Fruit fly (Drosophila melanogaster): ENCODE data around the gene lectin-33A.

lectin-33A gene

DNA sequence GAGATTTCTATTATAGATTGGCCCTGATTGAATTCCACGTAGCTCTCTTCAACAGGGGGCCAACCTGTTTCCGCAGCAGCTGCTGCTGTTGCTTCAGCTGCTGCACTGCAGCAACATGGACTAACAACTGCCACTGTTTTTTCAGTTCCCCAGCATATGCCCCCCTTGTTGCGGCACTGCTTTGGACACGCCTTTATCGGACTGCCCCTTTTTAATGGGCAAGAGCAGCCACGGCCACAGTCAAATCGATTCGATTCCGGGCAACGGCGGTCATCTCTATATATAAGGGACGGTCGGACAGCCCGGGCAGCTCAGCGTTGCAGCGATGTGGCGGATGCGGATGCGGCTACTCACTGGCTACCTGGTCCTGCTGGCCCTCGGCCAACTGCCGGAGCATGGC, 13.4 kb downstream of the lectin-33A start, which contains the start of gene Acp32CD:
TSS of gene Acp32CD (plus strand) at position 301 of the 400 bp plus-strand sequence.
- TF ChIP-seq brk (GFP tag; optimal IDR thresholded peaks at IDR 0.05), result no peak
- TF ChIP-seq Dif (GFP tag; optimal IDR thresholded peaks at IDR 0.05; ENCODE audit: partially characterized antibody), result no peak
- TF ChIP-seq CG32264 (GFP tag; optimal IDR thresholded peaks at IDR 0.05), result no peak

DNA sequence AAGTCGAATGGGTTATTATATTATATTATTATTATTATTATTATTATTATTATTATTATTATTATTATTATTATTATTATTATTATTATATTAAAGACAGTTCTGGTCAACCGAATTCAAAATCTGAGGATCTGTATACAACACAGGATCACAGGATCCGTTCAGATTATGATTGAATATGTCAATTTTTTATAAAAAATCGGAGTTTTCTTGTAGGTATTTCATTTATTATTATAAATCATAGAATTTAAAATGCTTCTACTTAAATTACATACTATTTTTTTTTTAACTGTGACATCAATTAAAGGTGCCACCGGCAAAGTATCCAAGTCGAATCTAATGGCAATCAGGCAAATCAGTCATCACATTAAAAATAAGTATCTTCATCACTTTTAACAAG, 14.8 kb downstream of the lectin-33A start, which contains the start of gene CG14913:
TSS of gene CG14913 (plus strand) at position 301 of the 400 bp plus-strand sequence.
- no peak for TF ChIP-seq fru (GFP tag; optimal IDR thresholded peaks at IDR 0.05)
- no peak for TF ChIP-seq Mio (GFP tag; optimal IDR thresholded peaks at IDR 0.05)
- no peak for TF ChIP-seq Jra (GFP tag; optimal IDR thresholded peaks at IDR 0.05)
- no peak for TF ChIP-seq dl (GFP tag; optimal IDR thresholded peaks at IDR 0.05; ENCODE audit: insufficient read depth in 1 of 2, partially characterized antibody in 2 of 2)
- TF ChIP-seq jim (GFP tag; optimal IDR thresholded peaks at IDR 0.05), result no peak
- no peak for TF ChIP-seq woc (GFP tag; optimal IDR thresholded peaks at IDR 0.05)
- TF ChIP-seq GATAd (GFP tag; optimal IDR thresholded peaks at IDR 0.05), result no peak
- TF ChIP-seq Abd-B (GFP tag; optimal IDR thresholded peaks at IDR 0.05), result no peak
- no peak for TF ChIP-seq dmrt93B (GFP tag; optimal IDR thresholded peaks at IDR 0.05)
- no peak for TF ChIP-seq lola (GFP tag; optimal IDR thresholded peaks at IDR 0.05)
- TF ChIP-seq psq (GFP tag; optimal IDR thresholded peaks at IDR 0.05), result no peak
- no peak for TF ChIP-seq h (GFP tag; optimal IDR thresholded peaks at IDR 0.05)
- TF ChIP-seq dsf (GFP tag; optimal IDR thresholded peaks at IDR 0.05; ENCODE audit: borderline replicate concordance), result no peak
- no peak for TF ChIP-seq CG9705 (GFP tag; optimal IDR thresholded peaks at IDR 0.05)

DNA sequence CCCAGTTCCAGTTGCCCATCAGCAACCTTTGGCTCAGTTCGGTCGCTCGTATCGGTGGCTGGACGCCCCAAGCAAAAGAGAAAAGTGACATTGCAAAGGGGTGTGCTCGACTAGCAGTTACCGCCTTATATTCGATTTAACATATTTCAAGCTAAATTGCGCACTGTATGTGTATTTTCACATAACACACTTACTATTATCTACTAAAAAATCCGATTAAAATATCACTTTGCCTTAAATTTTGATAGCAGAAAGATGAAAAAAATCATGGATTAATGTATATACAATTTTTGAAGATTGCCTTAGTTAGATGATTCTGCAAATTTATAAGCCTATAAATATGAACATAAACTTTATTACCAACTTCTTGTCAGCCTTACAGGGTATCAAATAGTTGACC, 19.7 kb downstream of the lectin-33A start:
- peak; percentile 66 for TF ChIP-seq woc (GFP tag; optimal IDR thresholded peaks at IDR 0.05)
- TF ChIP-seq Rel (GFP tag; optimal IDR thresholded peaks at IDR 0.05), result no peak
- TF ChIP-seq Rel (tag; optimal IDR thresholded peaks at IDR 0.05), result no peak
- peak; percentile 24 for TF ChIP-seq h (GFP tag; optimal IDR thresholded peaks at IDR 0.05)
- TF ChIP-seq OdsH (GFP tag; optimal IDR thresholded peaks at IDR 0.05), result peak; percentile 41
- no peak for TF ChIP-seq usp (GFP tag; optimal IDR thresholded peaks at IDR 0.05)
- peak; percentile 16 for TF ChIP-seq dmrt93B (GFP tag; optimal IDR thresholded peaks at IDR 0.05)
- TF ChIP-seq Hr78 (GFP tag; optimal IDR thresholded peaks at IDR 0.05), result no peak
- no peak for TF ChIP-seq tai (GFP tag; optimal IDR thresholded peaks at IDR 0.05)
- TF ChIP-seq Abd-B (GFP tag; optimal IDR thresholded peaks at IDR 0.05), result no peak
- TF ChIP-seq foxo (GFP tag; optimal IDR thresholded peaks at IDR 0.05), result peak in 1 of 2 experiments; percentile 31
- TF ChIP-seq jim (GFP tag; optimal IDR thresholded peaks at IDR 0.05), result no peak
- TF ChIP-seq ey (GFP tag; optimal IDR thresholded peaks at IDR 0.05), result peak; percentile 1
- peak; percentile 25 for TF ChIP-seq fru (GFP tag; optimal IDR thresholded peaks at IDR 0.05)
- TF ChIP-seq psq (GFP tag; optimal IDR thresholded peaks at IDR 0.05), result peak; percentile 29
- TF ChIP-seq N (GFP tag; optimal IDR thresholded peaks at IDR 0.05), result no peak
- TF ChIP-seq Vsx2 (GFP tag; optimal IDR thresholded peaks at IDR 0.05; ENCODE audit: partially characterized antibody), result no peak

DNA sequence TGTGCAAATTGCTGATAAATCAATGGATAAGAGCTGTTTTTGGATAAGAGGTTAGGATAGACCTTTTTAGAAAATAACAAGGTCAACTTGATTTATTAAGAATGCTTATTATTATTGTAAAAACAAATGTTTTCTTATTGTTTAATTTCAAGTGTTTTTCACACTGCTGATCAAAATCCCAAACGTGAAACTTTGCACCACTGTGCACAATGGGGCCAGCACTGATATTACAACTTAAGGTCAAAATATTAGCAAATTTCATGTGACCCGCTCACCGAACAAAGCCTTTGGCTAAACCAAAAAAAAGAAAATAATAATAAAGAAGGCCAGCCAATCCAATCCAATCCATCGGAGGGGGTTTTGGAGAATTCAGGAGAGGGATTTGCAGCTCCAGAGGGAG, 20.9 kb downstream of the lectin-33A start:
- no peak for TF ChIP-seq Hnf4 (GFP tag; optimal IDR thresholded peaks at IDR 0.05)
- no peak for TF ChIP-seq GATAd (GFP tag; optimal IDR thresholded peaks at IDR 0.05)
- TF ChIP-seq h (GFP tag; optimal IDR thresholded peaks at IDR 0.05), result peak; percentile 9
- TF ChIP-seq rgr (GFP tag; optimal IDR thresholded peaks at IDR 0.05), result peak; percentile 22
- TF ChIP-seq sv (GFP tag; optimal IDR thresholded peaks at IDR 0.05), result no peak
- peak; percentile 19 for TF ChIP-seq fru (GFP tag; optimal IDR thresholded peaks at IDR 0.05)
- TF ChIP-seq foxo (GFP tag; optimal IDR thresholded peaks at IDR 0.05), result peak in 1 of 2 experiments; percentile 23

DNA sequence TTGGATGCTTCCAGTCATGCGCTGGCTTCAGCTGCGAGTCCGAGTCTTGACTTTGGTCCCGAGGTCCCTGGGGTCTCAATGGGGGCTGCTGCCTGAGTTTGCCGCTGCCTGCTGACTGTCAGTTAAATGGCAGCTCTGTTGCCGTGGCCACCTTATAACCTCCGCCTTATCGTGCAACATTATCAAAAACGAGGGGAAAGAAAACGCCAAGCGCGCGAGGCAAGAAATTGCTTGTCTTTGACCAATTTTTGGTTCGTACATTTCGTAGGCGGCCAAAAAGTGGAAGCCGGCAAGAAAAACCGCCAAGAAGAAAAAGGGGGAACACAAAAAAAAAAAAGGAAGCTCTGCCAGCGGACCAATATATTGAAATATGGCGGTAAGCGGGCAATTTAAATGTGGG, 22.0 kb downstream of the lectin-33A start:
- TF ChIP-seq fru (GFP tag; optimal IDR thresholded peaks at IDR 0.05), result peak; percentile 15
- peak; percentile 1 for TF ChIP-seq brk (GFP tag; optimal IDR thresholded peaks at IDR 0.05)
- no peak for TF ChIP-seq jim (GFP tag; optimal IDR thresholded peaks at IDR 0.05)
- TF ChIP-seq foxo (GFP tag; optimal IDR thresholded peaks at IDR 0.05), result no peak

DNA sequence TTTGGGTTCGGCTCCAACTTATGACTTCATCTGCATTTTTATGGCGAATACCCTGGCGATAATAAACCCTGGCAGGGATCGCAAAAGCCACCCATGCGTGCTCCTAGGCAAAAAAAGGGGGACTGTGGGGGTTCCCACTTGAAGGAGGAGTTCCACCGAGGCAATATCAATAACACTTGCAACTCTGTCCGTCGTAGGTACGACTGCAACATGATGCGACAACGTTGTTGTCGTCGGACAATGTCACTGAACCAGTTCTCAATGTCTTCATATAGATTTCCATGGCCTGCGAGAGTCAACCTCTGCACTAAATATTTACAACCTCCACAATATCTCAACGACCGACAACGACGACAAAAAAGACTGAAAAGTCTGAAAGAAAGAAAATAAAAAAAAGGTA, 25.3 kb downstream of the lectin-33A start:
- no peak for TF ChIP-seq Dfd (GFP tag; optimal IDR thresholded peaks at IDR 0.05)
- no peak for TF ChIP-seq dl (GFP tag; optimal IDR thresholded peaks at IDR 0.05; ENCODE audit: insufficient read depth in 1 of 2, partially characterized antibody in 2 of 2)
- no peak for TF ChIP-seq Jra (GFP tag; optimal IDR thresholded peaks at IDR 0.05)
- TF ChIP-seq usp (GFP tag; optimal IDR thresholded peaks at IDR 0.05), result no peak
- no peak for TF ChIP-seq Abd-B (GFP tag; optimal IDR thresholded peaks at IDR 0.05)
- TF ChIP-seq fru (GFP tag; optimal IDR thresholded peaks at IDR 0.05), result no peak
- no peak for TF ChIP-seq dmrt93B (GFP tag; optimal IDR thresholded peaks at IDR 0.05)
- no peak for TF ChIP-seq HLH106 (tag; optimal IDR thresholded peaks at IDR 0.05)
- TF ChIP-seq lola (GFP tag; optimal IDR thresholded peaks at IDR 0.05), result no peak
- TF ChIP-seq sage (GFP tag; optimal IDR thresholded peaks at IDR 0.05), result no peak
- no peak for TF ChIP-seq N (GFP tag; optimal IDR thresholded peaks at IDR 0.05)

Data from whole organism, wandering third instar larva.